Worm (Caenorhabditis elegans) whole organism, late embryonic: ENCODE data around the gene fbxa-196.

Source experiments
- C38D4.7 ChIP-seq: fragments of 200-800 bp; sonication (Bioruptor generic); optimal IDR thresholded peaks from 2 replicates; lab custom pipeline; 2018; ENCODE audit warnings: mild to moderate bottlenecking, missing genetic modification characterization, moderate library complexity, missing compliant biosample characterization
- F13H6.1 ChIP-seq: sonication (generic microtip); optimal IDR thresholded peaks from 2 replicates; lab custom pipeline; 2016; ENCODE audit warnings: missing genetic modification characterization, missing compliant biosample characterization
- K02D7.2 ChIP-seq: sonication (generic microtip); optimal IDR thresholded peaks from 2 replicates; lab custom pipeline; 2017; ENCODE audit warnings: mild to moderate bottlenecking, missing genetic modification characterization, missing compliant biosample characterization
- ama-1 ChIP-seq: fragments of 150-350 bp; optimal IDR thresholded peaks from 2 replicates; lab custom pipeline; 2014
- ceh-19 ChIP-seq: fragments of 200-800 bp; sonication (Bioruptor generic); optimal IDR thresholded peaks from 2 replicates; lab custom pipeline; 2018; ENCODE audit warnings: mild to moderate bottlenecking, missing genetic modification characterization, missing compliant biosample characterization
- ceh-22 ChIP-seq: sonication (generic microtip); optimal IDR thresholded peaks from 2 replicates; lab custom pipeline; 2017; ENCODE audit warnings: missing biosample characterization, missing genetic modification characterization
- ceh-34 ChIP-seq: sonication (generic microtip); optimal IDR thresholded peaks from 2 replicates; lab custom pipeline; 2016; ENCODE audit warnings: mild to moderate bottlenecking, missing genetic modification characterization, missing compliant biosample characterization
- ceh-6 ChIP-seq: fragments of 200-800 bp; sonication (Bioruptor generic); optimal IDR thresholded peaks from 2 replicates; lab custom pipeline; 2018; ENCODE audit warnings: mild to moderate bottlenecking, missing genetic modification characterization, missing compliant biosample characterization
- ceh-9 ChIP-seq: sonication (generic microtip); optimal IDR thresholded peaks from 2 replicates; lab custom pipeline; 2016; ENCODE audit warnings: mild to moderate bottlenecking, missing genetic modification characterization, inconsistent platforms, missing compliant biosample characterization
- dmd-4 ChIP-seq: sonication (generic microtip); optimal IDR thresholded peaks from 2 replicates; lab custom pipeline; 2016; ENCODE audit warnings: borderline replicate concordance, missing genetic modification characterization, missing compliant biosample characterization
- elt-2 ChIP-seq: sonication (generic microtip); optimal IDR thresholded peaks from 2 replicates; lab custom pipeline; 2016; ENCODE audit warnings: missing genetic modification reagents, missing genetic modification characterization, missing compliant biosample characterization
- elt-4 ChIP-seq: sonication (generic microtip); optimal IDR thresholded peaks from 2 replicates; lab custom pipeline; 2016; ENCODE audit warnings: missing genetic modification characterization, missing compliant biosample characterization
- fkh-10 ChIP-seq: fragments of 150-350 bp; optimal IDR thresholded peaks from 2 replicates; lab custom pipeline; 2014; ENCODE audit warnings: missing biosample characterization, missing genetic modification reagents, missing genetic modification characterization
- hlh-13 ChIP-seq: fragments of 200-800 bp; sonication (Bioruptor generic); optimal IDR thresholded peaks from 2 replicates; lab custom pipeline; 2018; ENCODE audit warnings: mild to moderate bottlenecking, missing genetic modification characterization, missing compliant biosample characterization
- hlh-15 ChIP-seq: sonication (generic microtip); optimal IDR thresholded peaks from 2 replicates; lab custom pipeline; 2016; ENCODE audit warnings: missing genetic modification characterization, missing compliant biosample characterization
- lim-6 ChIP-seq: sonication (generic microtip); optimal IDR thresholded peaks from 2 replicates; lab custom pipeline; 2016; ENCODE audit warnings: missing genetic modification characterization, missing compliant biosample characterization
- nhr-11 ChIP-seq: fragments of 150-350 bp; optimal IDR thresholded peaks from 2 replicates; lab custom pipeline; 2014; ENCODE audit warnings: missing biosample characterization, missing genetic modification characterization
- nhr-232 ChIP-seq: sonication (generic microtip); optimal IDR thresholded peaks from 2 replicates; lab custom pipeline; 2016; ENCODE audit warnings: missing genetic modification characterization, missing compliant biosample characterization
- pag-3 ChIP-seq: sonication (generic microtip); optimal IDR thresholded peaks from 2 replicates; lab custom pipeline; 2016; ENCODE audit warnings: missing compliant biosample characterization, missing genetic modification characterization, borderline replicate concordance
- pax-1 ChIP-seq: fragments of 150-350 bp; optimal IDR thresholded peaks from 2 replicates; lab custom pipeline; 2014; ENCODE audit warnings: missing biosample characterization, missing genetic modification characterization
- pros-1 ChIP-seq: fragments of 150-350 bp; optimal IDR thresholded peaks from 2 replicates; lab custom pipeline; 2014; ENCODE audit warnings: missing biosample characterization, missing genetic modification reagents, missing genetic modification characterization
- rnt-1 ChIP-seq: sonication (generic microtip); optimal IDR thresholded peaks from 2 replicates; lab custom pipeline; 2016; ENCODE audit warnings: missing genetic modification characterization, missing compliant biosample characterization
- syd-9 ChIP-seq: sonication (generic microtip); optimal IDR thresholded peaks from 2 replicates; lab custom pipeline; 2016; ENCODE audit warnings: mild to moderate bottlenecking, missing genetic modification characterization, moderate library complexity, missing compliant biosample characterization
- ttx-3 ChIP-seq: sonication (generic microtip); optimal IDR thresholded peaks from 2 replicates; lab custom pipeline; 2016; ENCODE audit warnings: missing genetic modification reagents, missing genetic modification characterization, missing compliant biosample characterization
- ztf-16 ChIP-seq: sonication (generic microtip); optimal IDR thresholded peaks from 2 replicates; lab custom pipeline; 2017; ENCODE audit warnings: missing genetic modification characterization, missing compliant biosample characterization

fbxa-196 gene

ce11 chrV:6488849-6489248 lies 40.4 kb downstream of the fbxa-196 start, which contains the start of gene lec-10:
Gene lec-10 (minus strand): TSS chrV:6489120.
- TF ChIP-seq rnt-1 (tag; lab: Kevin White, UChicago) (no peak), elt-2 (tag; lab: Kevin White, UChicago) (peak; percentile 61)

ce11 chrV:6492497-6492896 lies 44.0 kb downstream of the fbxa-196 start:
- TF ChIP-seq elt-2 (tag; lab: Kevin White, UChicago) (peak; percentile 95), ceh-19 (GFP tag; lab: Kevin White, UChicago) (no peak)

- TF ChIP-seq nhr-11 (tag; lab: Kevin White, UChicago), result peak; percentile 42
- TF ChIP-seq syd-9, result no peak
Measured at ce11 chrV:6493821-6494220, 45.4 kb downstream of the fbxa-196 start, which contains the start of gene cpt-6. Gene cpt-6 (minus strand): TSS chrV:6493921.

ce11 chrV:6495353-6495752 lies 46.9 kb downstream of the fbxa-196 start:
- no peak for TF ChIP-seq ceh-34
- TF ChIP-seq ttx-3 (tag; lab: Kevin White, UChicago), result no peak
- no peak for TF ChIP-seq hlh-15 (tag; lab: Kevin White, UChicago)
- no peak for TF ChIP-seq dmd-4
- TF ChIP-seq pag-3 (tag; lab: Kevin White, UChicago), result no peak
- TF ChIP-seq lim-6 (tag; lab: Kevin White, UChicago), result no peak
- no peak for TF ChIP-seq ceh-9
- TF ChIP-seq ama-1 (lab: Kevin White, UChicago), result no peak
- TF ChIP-seq F13H6.1 (tag; lab: Kevin White, UChicago), result no peak
- no peak for TF ChIP-seq hlh-13 (GFP tag; lab: Kevin White, UChicago)

- no peak for TF ChIP-seq elt-4 (tag; lab: Kevin White, UChicago)
- TF ChIP-seq ztf-16 (tag; lab: Kevin White, UChicago), result no peak
Measured at ce11 chrV:6496611-6497158, 48.2 kb downstream of the fbxa-196 start, which contains the start of gene dgtr-1. Gene dgtr-1 (plus strand): TSS chrV:6497108.

ce11 chrV:6498441-6498840 lies 50.0 kb downstream of the fbxa-196 start:
- no peak for TF ChIP-seq C38D4.7
- TF ChIP-seq elt-4 (tag; lab: Kevin White, UChicago), result no peak
- no peak for TF ChIP-seq rnt-1 (tag; lab: Kevin White, UChicago)
- TF ChIP-seq ceh-22 (tag; lab: Kevin White, UChicago), result no peak
- no peak for TF ChIP-seq hlh-13 (GFP tag; lab: Kevin White, UChicago)
- TF ChIP-seq pax-1 (tag; lab: Kevin White, UChicago), result no peak
- TF ChIP-seq ceh-9, result no peak
- no peak for TF ChIP-seq ama-1 (lab: Kevin White, UChicago)
- no peak for TF ChIP-seq fkh-10 (GFP tag; lab: Kevin White, UChicago)

- no peak for TF ChIP-seq elt-2 (tag; lab: Kevin White, UChicago)
- TF ChIP-seq pros-1, result no peak
- TF ChIP-seq K02D7.2 (tag; lab: Kevin White, UChicago), result no peak
- TF ChIP-seq ceh-6 (GFP tag; lab: Kevin White, UChicago), result no peak
- no peak for TF ChIP-seq nhr-232
Measured at ce11 chrV:6498903-6499302, 50.4 kb downstream of the fbxa-196 start, which contains the start of gene W01A11.1. Gene W01A11.1 (plus strand): TSS chrV:6499224.
